Fruit fly (Drosophila melanogaster): ENCODE data around the gene CG11857.

The CG11857 gene

DNA sequence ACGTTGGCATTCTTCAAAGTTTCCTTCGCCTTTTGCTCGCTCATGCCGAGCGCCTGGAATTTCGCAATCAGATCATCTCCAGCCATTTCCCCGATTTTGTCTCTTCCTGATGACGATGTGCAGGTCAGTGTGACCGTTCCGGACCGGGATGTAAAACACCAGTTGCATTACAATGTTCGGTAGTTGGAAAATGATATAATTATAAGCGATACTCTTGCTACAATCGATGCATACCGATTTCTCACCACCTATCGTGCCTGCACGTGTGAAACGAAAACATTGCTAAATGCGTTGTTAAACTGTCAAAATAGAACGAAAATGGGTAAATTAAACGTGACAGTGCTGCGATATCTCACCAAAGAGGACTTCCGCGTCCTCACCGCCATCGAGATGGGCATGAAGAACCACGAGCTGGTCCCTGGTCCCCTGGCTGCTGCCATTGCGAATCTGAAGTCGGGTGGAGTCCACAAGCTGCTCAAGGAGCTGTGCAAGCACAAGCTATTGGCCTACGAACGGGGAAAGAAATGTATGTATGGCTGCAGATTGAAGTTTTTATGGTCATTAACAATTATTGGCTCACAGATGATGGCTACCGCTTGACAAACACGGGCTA lies 7.0 kb downstream of the CG11857 start, which contains the start of the genes GlnRS and RIOK2:
GlnRS (minus strand) TSS at position 133 of the 613 bp plus-strand sequence.
RIOK2 (plus strand) TSS at position 256 of the 613 bp plus-strand sequence.
- TF ChIP-seq CrebA (GFP tag; optimal IDR thresholded peaks at IDR 0.05; ENCODE audit: borderline replicate concordance): no peak
- TF ChIP-seq Myc (optimal IDR thresholded peaks at IDR 0.05): peak; percentile 75
- no peak for TF ChIP-seq lola (GFP tag; optimal IDR thresholded peaks at IDR 0.05)
- peak; percentile 59 for TF ChIP-seq Abd-B (GFP tag; optimal IDR thresholded peaks at IDR 0.05)
- TF ChIP-seq Jra (GFP tag; optimal IDR thresholded peaks at IDR 0.05): no peak
- no peak for TF ChIP-seq Rel (GFP tag; optimal IDR thresholded peaks at IDR 0.05)
- TF ChIP-seq Rel (tag; optimal IDR thresholded peaks at IDR 0.05): peak; percentile 54
- TF ChIP-seq Dif (GFP tag; optimal IDR thresholded peaks at IDR 0.05; ENCODE audit: partially characterized antibody): no peak
- TF ChIP-seq Sp1 (GFP tag; optimal IDR thresholded peaks at IDR 0.05): peak; percentile 13
- TF ChIP-seq Hr78 (GFP tag; optimal IDR thresholded peaks at IDR 0.05): peak; percentile 79
- TF ChIP-seq h (GFP tag; optimal IDR thresholded peaks at IDR 0.05): no peak
- no peak for TF ChIP-seq Hr83 (GFP tag; optimal IDR thresholded peaks at IDR 0.05; ENCODE audit: poor library complexity, severe bottlenecking)
- no peak for TF ChIP-seq usp (GFP tag; optimal IDR thresholded peaks at IDR 0.05)
- no peak for TF ChIP-seq Hnf4 (GFP tag; optimal IDR thresholded peaks at IDR 0.05)
- no peak for TF ChIP-seq CG9705 (GFP tag; optimal IDR thresholded peaks at IDR 0.05)
- TF ChIP-seq N (GFP tag; optimal IDR thresholded peaks at IDR 0.05): peak; percentile 100
- no peak for TF ChIP-seq pan (optimal IDR thresholded peaks at IDR 0.05)
- TF ChIP-seq ey (GFP tag; optimal IDR thresholded peaks at IDR 0.05): no peak
- TF ChIP-seq Mio (GFP tag; optimal IDR thresholded peaks at IDR 0.05): no peak

DNA sequence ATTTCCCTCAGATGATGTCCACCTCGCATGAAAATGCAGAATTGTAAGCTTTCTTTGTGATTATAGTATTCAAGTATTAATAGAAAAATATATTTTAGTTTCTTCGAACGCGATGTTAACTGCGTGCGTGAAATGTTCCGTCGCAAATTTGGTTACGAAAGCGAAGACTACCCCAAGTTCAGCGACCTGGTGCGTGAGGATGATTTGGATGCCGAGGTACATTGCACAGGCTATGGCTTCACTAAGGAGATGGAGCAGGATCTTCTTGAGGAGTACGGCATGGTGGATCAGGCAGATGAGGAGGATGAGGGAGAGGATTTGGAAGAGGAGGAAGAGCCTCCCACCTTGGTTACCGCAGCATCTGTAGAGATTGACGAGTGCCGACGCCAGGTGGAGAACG lies 8.1 kb downstream of the CG11857 start:
- TF ChIP-seq Dif (GFP tag; optimal IDR thresholded peaks at IDR 0.05; ENCODE audit: partially characterized antibody) (no peak), usp (GFP tag; optimal IDR thresholded peaks at IDR 0.05) (no peak), Jra (GFP tag; optimal IDR thresholded peaks at IDR 0.05) (no peak), tai (GFP tag; optimal IDR thresholded peaks at IDR 0.05) (no peak), dmrt93B (GFP tag; optimal IDR thresholded peaks at IDR 0.05) (no peak), GATAd (GFP tag; optimal IDR thresholded peaks at IDR 0.05) (no peak), Dfd (GFP tag; optimal IDR thresholded peaks at IDR 0.05) (no peak), br (GFP tag; optimal IDR thresholded peaks at IDR 0.05) (no peak)

DNA sequence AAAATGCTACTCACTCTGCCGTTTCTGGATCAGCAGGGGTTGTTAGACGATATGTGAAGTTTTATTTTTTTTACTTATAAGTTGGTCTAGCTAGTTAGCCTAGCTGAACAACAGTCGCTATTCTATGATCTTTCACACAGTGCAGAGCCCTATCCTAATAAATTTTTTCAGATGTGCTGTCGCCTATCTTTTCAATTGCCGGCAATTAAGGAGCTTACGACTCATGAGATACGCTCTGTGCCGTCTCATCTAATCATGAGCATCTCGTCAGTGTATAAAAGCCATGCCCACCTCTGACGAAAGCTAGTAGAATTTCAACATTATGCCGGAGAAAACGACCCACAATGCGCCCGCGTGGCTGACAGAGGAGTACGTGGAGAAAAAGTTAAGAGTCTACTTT lies 11.2 kb downstream of the CG11857 start, which contains the start of the genes CG11889 and CG11891:
CG11889 (plus strand) TSS at position 301 of the 400 bp plus-strand sequence.
CG11891 (plus strand) TSS at position 301 of the 400 bp plus-strand sequence.
- no peak for TF ChIP-seq CG32264 (GFP tag; optimal IDR thresholded peaks at IDR 0.05)
- no peak for TF ChIP-seq brk (GFP tag; optimal IDR thresholded peaks at IDR 0.05)
- TF ChIP-seq tai (GFP tag; optimal IDR thresholded peaks at IDR 0.05): no peak
- TF ChIP-seq Abd-B (GFP tag; optimal IDR thresholded peaks at IDR 0.05): no peak
- TF ChIP-seq woc (GFP tag; optimal IDR thresholded peaks at IDR 0.05): no peak
- no peak for TF ChIP-seq usp (GFP tag; optimal IDR thresholded peaks at IDR 0.05)
- no peak for TF ChIP-seq Myc (optimal IDR thresholded peaks at IDR 0.05)
- TF ChIP-seq rgr (GFP tag; optimal IDR thresholded peaks at IDR 0.05): no peak
- TF ChIP-seq fru (GFP tag; optimal IDR thresholded peaks at IDR 0.05): no peak
- no peak for TF ChIP-seq psq (GFP tag; optimal IDR thresholded peaks at IDR 0.05)

DNA sequence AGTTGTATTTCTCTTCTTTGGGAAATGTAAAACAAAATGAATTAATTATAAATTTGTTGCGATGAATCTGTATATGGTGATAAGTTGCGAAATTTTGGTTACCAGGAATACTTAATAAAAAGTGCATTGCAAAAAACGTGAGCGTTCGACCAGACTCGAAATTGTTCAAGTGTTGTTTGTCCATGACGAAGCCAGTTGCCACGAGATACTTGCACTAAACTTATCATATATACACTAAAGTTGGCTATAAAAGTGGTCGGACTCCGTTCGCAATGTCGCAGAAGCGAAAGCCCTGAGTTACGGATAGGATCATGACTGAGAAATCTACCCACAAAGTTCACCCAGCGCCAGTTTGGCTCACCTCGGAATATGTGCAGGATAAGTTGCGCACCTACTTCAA lies 14.8 kb downstream of the CG11857 start, which contains the start of gene CG11878:
CG11878 (plus strand) TSS at position 301 of the 400 bp plus-strand sequence.
- no peak for TF ChIP-seq tai (GFP tag; optimal IDR thresholded peaks at IDR 0.05)
- TF ChIP-seq h (GFP tag; optimal IDR thresholded peaks at IDR 0.05): no peak
- TF ChIP-seq Abd-B (GFP tag; optimal IDR thresholded peaks at IDR 0.05): no peak
- TF ChIP-seq woc (GFP tag; optimal IDR thresholded peaks at IDR 0.05): no peak
- TF ChIP-seq Rel (GFP tag; optimal IDR thresholded peaks at IDR 0.05): no peak
- no peak for TF ChIP-seq Rel (tag; optimal IDR thresholded peaks at IDR 0.05)
- TF ChIP-seq Myc (optimal IDR thresholded peaks at IDR 0.05): no peak
- TF ChIP-seq CG9705 (GFP tag; optimal IDR thresholded peaks at IDR 0.05): no peak
- TF ChIP-seq Dif (GFP tag; optimal IDR thresholded peaks at IDR 0.05; ENCODE audit: partially characterized antibody): no peak
- no peak for TF ChIP-seq N (GFP tag; optimal IDR thresholded peaks at IDR 0.05)
- TF ChIP-seq ey (GFP tag; optimal IDR thresholded peaks at IDR 0.05): no peak
- TF ChIP-seq CG32264 (GFP tag; optimal IDR thresholded peaks at IDR 0.05): no peak
- no peak for TF ChIP-seq jim (GFP tag; optimal IDR thresholded peaks at IDR 0.05)
- no peak for TF ChIP-seq Jra (GFP tag; optimal IDR thresholded peaks at IDR 0.05)
- TF ChIP-seq brk (GFP tag; optimal IDR thresholded peaks at IDR 0.05): no peak
- no peak for TF ChIP-seq dmrt93B (GFP tag; optimal IDR thresholded peaks at IDR 0.05)

DNA sequence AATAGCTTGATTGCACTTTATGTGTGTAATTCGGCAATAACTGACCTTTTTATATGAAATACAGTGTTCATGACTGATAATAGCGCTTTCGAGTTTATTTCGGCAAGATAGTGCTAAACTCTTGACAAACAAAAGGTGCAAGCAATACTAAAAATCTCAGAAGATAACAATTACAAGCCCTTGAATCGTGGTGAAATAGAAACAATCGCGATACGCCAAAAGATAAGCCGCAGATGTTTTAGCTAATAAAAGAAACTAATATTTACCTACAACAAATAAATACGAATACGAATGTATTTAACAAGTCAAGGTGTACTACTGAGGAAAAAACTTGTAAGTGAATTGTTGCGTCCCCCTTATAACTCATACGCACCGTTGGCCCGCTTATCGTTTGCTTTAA lies 16.6 kb downstream of the CG11857 start:
- TF ChIP-seq usp (GFP tag; optimal IDR thresholded peaks at IDR 0.05) (no peak), HLH106 (tag; optimal IDR thresholded peaks at IDR 0.05) (no peak), Jra (GFP tag; optimal IDR thresholded peaks at IDR 0.05) (no peak), Rel (GFP tag; optimal IDR thresholded peaks at IDR 0.05) (no peak), Rel (tag; optimal IDR thresholded peaks at IDR 0.05) (no peak), brk (GFP tag; optimal IDR thresholded peaks at IDR 0.05) (no peak), GATAd (GFP tag; optimal IDR thresholded peaks at IDR 0.05) (no peak), Sp1 (GFP tag; optimal IDR thresholded peaks at IDR 0.05) (no peak), Dif (GFP tag; optimal IDR thresholded peaks at IDR 0.05; ENCODE audit: partially characterized antibody) (no peak), dmrt93B (GFP tag; optimal IDR thresholded peaks at IDR 0.05) (no peak), CrebA (GFP tag; optimal IDR thresholded peaks at IDR 0.05; ENCODE audit: borderline replicate concordance) (no peak), Abd-B (GFP tag; optimal IDR thresholded peaks at IDR 0.05) (no peak), pan (optimal IDR thresholded peaks at IDR 0.05) (no peak)

Measured in whole organism, wandering third instar larva.